Worm (Caenorhabditis elegans): ENCODE measurements around the gene ZK1248.20.

The ZK1248.20 gene

ce11 chrII:5844694-5845129, 28.3 kb downstream of the ZK1248.20 start (continued):
- TF ChIP-seq ref-2 (tag; optimal IDR thresholded peaks at IDR 0.05) = peak; percentile 87
- TF ChIP-seq K02D7.2 (tag; optimal IDR thresholded peaks at IDR 0.05) = peak; percentile 69
- peak; percentile 66 for TF ChIP-seq dmd-4 (tag; optimal IDR thresholded peaks at IDR 0.05; ENCODE audit: borderline replicate concordance)
- TF ChIP-seq ceh-19 (GFP tag; optimal IDR thresholded peaks at IDR 0.05) = peak; percentile 89
- peak; percentile 94 for TF ChIP-seq ceh-14 (tag; optimal IDR thresholded peaks at IDR 0.05)
- TF ChIP-seq unc-3 (GFP tag; conservative IDR thresholded peaks at IDR 0.05) = peak; percentile 53; the same call in 1 of the 2 replicates
- peak; percentile 85 for TF ChIP-seq unc-3 (tag; optimal IDR thresholded peaks at IDR 0.05)
- peak; percentile 46 for TF ChIP-seq ahr-1 (tag; optimal IDR thresholded peaks at IDR 0.05)
- TF ChIP-seq ama-1 (optimal IDR thresholded peaks at IDR 0.05) = peak; percentile 100
- TF ChIP-seq ceh-2 (tag; optimal IDR thresholded peaks at IDR 0.05) = peak; percentile 82
- peak; percentile 32 for TF ChIP-seq zip-5 (tag; optimal IDR thresholded peaks at IDR 0.05)
- TF ChIP-seq C08G9.2 (tag; optimal IDR thresholded peaks at IDR 0.05) = peak; percentile 82
- TF ChIP-seq fkh-10 (GFP tag; optimal IDR thresholded peaks at IDR 0.05) = peak; percentile 73
- peak; percentile 46 for TF ChIP-seq nhr-232 (tag; optimal IDR thresholded peaks at IDR 0.05)
- TF ChIP-seq tbx-7 (tag; optimal IDR thresholded peaks at IDR 0.05) = peak; percentile 44
- peak; percentile 66 for TF ChIP-seq che-1 (tag; optimal IDR thresholded peaks at IDR 0.05)
- peak; percentile 79 for TF ChIP-seq unc-55 (GFP tag; optimal IDR thresholded peaks at IDR 0.05)
- TF ChIP-seq Y22D7AL.16 (tag; optimal IDR thresholded peaks at IDR 0.05) = peak; percentile 57
- peak; percentile 60 for TF ChIP-seq hlh-30 (tag; optimal IDR thresholded peaks at IDR 0.05; ENCODE audit: insufficient read depth)
- peak; percentile 85 for TF ChIP-seq ets-4 (tag; optimal IDR thresholded peaks at IDR 0.05)
- TF ChIP-seq sox-4 (tag; optimal IDR thresholded peaks at IDR 0.05) = peak; percentile 81
- peak; percentile 79 for TF ChIP-seq ceh-30 (tag; optimal IDR thresholded peaks at IDR 0.05)
- peak; percentile 85 for TF ChIP-seq syd-9 (tag; optimal IDR thresholded peaks at IDR 0.05)
- peak; percentile 53 for TF ChIP-seq ceh-6 (GFP tag; optimal IDR thresholded peaks at IDR 0.05)
- peak; percentile 96 for TF ChIP-seq tbx-2 (tag; optimal IDR thresholded peaks at IDR 0.05)
- TF ChIP-seq pag-3 (tag; optimal IDR thresholded peaks at IDR 0.05; ENCODE audit: borderline replicate concordance) = peak; percentile 70
- peak; percentile 81 for TF ChIP-seq madf-2 (tag; optimal IDR thresholded peaks at IDR 0.05)
- peak; percentile 77 for TF ChIP-seq lim-6 (tag; optimal IDR thresholded peaks at IDR 0.05)
- TF ChIP-seq C38D4.7 (GFP tag; optimal IDR thresholded peaks at IDR 0.05) = peak; percentile 59
- TF ChIP-seq lin-11 (tag; optimal IDR thresholded peaks at IDR 0.05) = peak; percentile 63
- peak; percentile 83 for TF ChIP-seq ztf-16 (tag; optimal IDR thresholded peaks at IDR 0.05)
- TF ChIP-seq ceh-9 (tag; optimal IDR thresholded peaks at IDR 0.05) = no peak
- peak; percentile 76 for TF ChIP-seq K09A11.1 (tag; optimal IDR thresholded peaks at IDR 0.05; ENCODE audit: insufficient read depth)
- peak; percentile 68 for TF ChIP-seq ceh-24 (tag; optimal IDR thresholded peaks at IDR 0.05)
- peak; percentile 76 for TF ChIP-seq hlh-8 (tag; optimal IDR thresholded peaks at IDR 0.05)
- peak; percentile 32 for TF ChIP-seq sox-2 (GFP tag; IDR thresholded peaks at IDR 0.05)
- peak; percentile 72 for TF ChIP-seq fkh-6 (tag; optimal IDR thresholded peaks at IDR 0.05)
- peak; percentile 55 for TF ChIP-seq gmeb-2 (tag; optimal IDR thresholded peaks at IDR 0.05)
- TF ChIP-seq odd-2 (tag; optimal IDR thresholded peaks at IDR 0.05) = no peak
- no peak for TF ChIP-seq pha-4 (tag; optimal IDR thresholded peaks at IDR 0.05)
- peak; percentile 83 for TF ChIP-seq unc-86 (tag; optimal IDR thresholded peaks at IDR 0.05)
- TF ChIP-seq nhr-11 (tag; optimal IDR thresholded peaks at IDR 0.05) = peak; percentile 58

ce11 chrII:5845441-5845840, 29.0 kb downstream of the ZK1248.20 start, which contains the start of the genes ZK1248.17 and H41C03.3:
TSS of gene ZK1248.17 (minus strand) at chrII:5845541.
TSS of gene H41C03.3 (plus strand) at chrII:5845777.
- no peak for TF ChIP-seq nfya-1 (tag; optimal IDR thresholded peaks at IDR 0.05)
- TF ChIP-seq dmd-4 (tag; optimal IDR thresholded peaks at IDR 0.05; ENCODE audit: borderline replicate concordance) = no peak
- TF ChIP-seq tbx-7 (tag; optimal IDR thresholded peaks at IDR 0.05) = no peak
- TF ChIP-seq nhr-232 (tag; optimal IDR thresholded peaks at IDR 0.05) = no peak
- no peak for TF ChIP-seq syd-9 (tag; optimal IDR thresholded peaks at IDR 0.05)
- no peak for TF ChIP-seq hlh-15 (tag; optimal IDR thresholded peaks at IDR 0.05)
- no peak for TF ChIP-seq ets-4 (tag; optimal IDR thresholded peaks at IDR 0.05)
